Worm (Caenorhabditis elegans): ENCODE results near the gene swsn-3.

ce11 chrIII:2768635-2769034, at the start of gene swsn-3:
- TF ChIP-seq sea-2 (GFP tag; IDR thresholded peaks at IDR 0.05) (no peak), F49E8.2 (tag; optimal IDR thresholded peaks at IDR 0.05; ENCODE audit: insufficient read depth) (peak; percentile 73), cebp-1 (GFP tag; IDR thresholded peaks at IDR 0.05) (no peak), cebp-1 (tag; optimal IDR thresholded peaks at IDR 0.05) (peak; percentile 76), snpc-1.3 (tag; optimal IDR thresholded peaks at IDR 0.05; ENCODE audit: insufficient read depth) (peak; percentile 75), ztf-22 (GFP tag; optimal IDR thresholded peaks at IDR 0.05) (no peak), nhr-90 (tag; optimal IDR thresholded peaks at IDR 0.05) (no peak), mxl-1 (tag; optimal IDR thresholded peaks at IDR 0.05) (peak; percentile 32), dpff-1 (tag; optimal IDR thresholded peaks at IDR 0.05) (no peak), egrh-3 (GFP tag; IDR thresholded peaks at IDR 0.05) (0 out of 2 replicates have a peak, but pooled peaks have one; percentile 14)

Measured in whole organism, young adult.